Worm (Caenorhabditis elegans): ENCODE results near the gene ubxn-6.

Gene ubxn-6

DNA sequence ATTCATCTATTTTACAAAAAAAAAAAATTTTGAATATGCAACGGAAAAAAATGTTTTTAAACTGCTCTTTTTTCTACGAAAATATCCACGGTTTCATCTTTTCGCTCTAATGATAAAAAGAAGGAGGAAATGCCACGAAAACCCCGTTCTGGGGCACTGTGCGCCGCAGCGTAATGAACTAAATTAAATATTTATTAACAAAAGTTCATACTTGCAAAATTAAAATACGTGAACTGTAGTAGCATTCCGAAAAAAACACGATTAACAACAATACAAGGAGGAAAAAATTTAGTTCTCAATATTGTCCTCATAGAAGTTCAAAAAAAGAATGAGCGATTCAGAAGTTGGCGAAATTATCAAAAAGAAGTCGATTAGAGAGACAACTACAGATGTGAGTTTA, 19.9 kb downstream of the ubxn-6 start, which contains the start of gene R11E3.1:
Gene R11E3.1 (plus strand): TSS at position 301 of the 400 bp plus-strand sequence.
- no peak for TF ChIP-seq ceh-48 (tag; optimal IDR thresholded peaks at IDR 0.05)
- no peak for TF ChIP-seq ceh-14 (tag; optimal IDR thresholded peaks at IDR 0.05)
- TF ChIP-seq dve-1 (tag; optimal IDR thresholded peaks at IDR 0.05): no peak
- no peak for TF ChIP-seq lin-11 (tag; optimal IDR thresholded peaks at IDR 0.05)
- TF ChIP-seq ceh-24 (tag; optimal IDR thresholded peaks at IDR 0.05): no peak

DNA sequence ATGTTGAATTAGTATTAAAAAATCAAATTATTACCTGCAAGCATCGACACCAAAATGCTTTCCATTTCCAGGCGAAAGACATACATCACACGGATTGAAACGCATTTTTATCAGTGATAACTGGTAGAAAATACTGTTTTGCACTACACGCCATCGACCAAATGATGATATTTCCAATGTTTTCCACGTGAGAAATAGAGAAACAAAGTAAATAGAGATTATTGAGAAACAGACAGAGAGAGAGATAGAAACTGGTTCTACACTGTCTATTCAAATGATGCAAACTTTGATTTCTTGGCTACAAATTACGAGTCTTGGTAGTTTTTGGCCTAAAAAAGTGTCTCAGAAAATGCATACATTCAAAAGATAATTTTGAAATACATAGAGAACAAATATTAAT, 21.0 kb downstream of the ubxn-6 start, which contains the start of gene nhr-104:
Gene nhr-104 (minus strand): TSS at position 361 of the 400 bp plus-strand sequence.
- peak; percentile 29 for TF ChIP-seq elt-2 (tag; optimal IDR thresholded peaks at IDR 0.05)
- TF ChIP-seq ceh-19 (GFP tag; optimal IDR thresholded peaks at IDR 0.05): no peak

ce11 chrIV:4784687-4785086, 24.6 kb downstream of the ubxn-6 start:
- TF ChIP-seq gmeb-2 (tag; optimal IDR thresholded peaks at IDR 0.05): peak; percentile 19

DNA sequence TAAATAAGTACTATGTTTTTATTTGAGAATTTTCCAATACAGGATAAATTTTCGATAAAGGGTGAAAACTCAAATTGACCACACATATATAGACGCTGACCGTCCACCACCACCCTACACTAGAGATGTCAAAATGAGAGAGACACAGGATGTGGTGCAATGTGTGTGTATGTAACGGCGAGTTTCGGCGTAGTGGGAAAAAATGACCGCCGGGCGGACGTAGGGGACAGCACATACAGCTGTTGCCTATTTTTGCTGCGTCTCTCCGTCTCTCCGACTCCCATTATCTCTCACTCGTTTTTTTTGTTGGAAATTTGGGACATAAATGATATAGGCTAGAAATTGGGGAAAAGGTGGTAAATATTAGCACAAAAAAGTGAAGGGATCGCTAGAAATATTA, 28.2 kb downstream of the ubxn-6 start:
- no peak for TF ChIP-seq ref-2 (tag; optimal IDR thresholded peaks at IDR 0.05)
- no peak for TF ChIP-seq F13H6.1 (tag; optimal IDR thresholded peaks at IDR 0.05)
- no peak for TF ChIP-seq pha-4 (tag; optimal IDR thresholded peaks at IDR 0.05)
- TF ChIP-seq hlh-30 (tag; optimal IDR thresholded peaks at IDR 0.05; ENCODE audit: insufficient read depth): no peak
- no peak for TF ChIP-seq pha-2 (tag; optimal IDR thresholded peaks at IDR 0.05)
- no peak for TF ChIP-seq ama-1 (optimal IDR thresholded peaks at IDR 0.05)
- TF ChIP-seq dve-1 (tag; optimal IDR thresholded peaks at IDR 0.05): no peak
- TF ChIP-seq madf-2 (tag; optimal IDR thresholded peaks at IDR 0.05): peak; percentile 15
- no peak for TF ChIP-seq pax-1 (tag; optimal IDR thresholded peaks at IDR 0.05)
- no peak for TF ChIP-seq tbx-7 (tag; optimal IDR thresholded peaks at IDR 0.05)
- no peak for TF ChIP-seq unc-42 (tag; optimal IDR thresholded peaks at IDR 0.05)
- no peak for TF ChIP-seq ceh-31 (tag; optimal IDR thresholded peaks at IDR 0.05)
- TF ChIP-seq fkh-10 (GFP tag; optimal IDR thresholded peaks at IDR 0.05): no peak
- TF ChIP-seq ceh-18 (tag; optimal IDR thresholded peaks at IDR 0.05): peak; percentile 3
- no peak for TF ChIP-seq fax-1 (tag; optimal IDR thresholded peaks at IDR 0.05)
- no peak for TF ChIP-seq C38D4.7 (GFP tag; optimal IDR thresholded peaks at IDR 0.05)
- no peak for TF ChIP-seq dmd-4 (tag; optimal IDR thresholded peaks at IDR 0.05; ENCODE audit: borderline replicate concordance)
- TF ChIP-seq nfya-1 (tag; optimal IDR thresholded peaks at IDR 0.05): peak; percentile 4
- TF ChIP-seq ceh-22 (tag; optimal IDR thresholded peaks at IDR 0.05): no peak
- TF ChIP-seq elt-2 (tag; optimal IDR thresholded peaks at IDR 0.05): peak; percentile 23
- no peak for TF ChIP-seq odd-2 (tag; optimal IDR thresholded peaks at IDR 0.05)
- TF ChIP-seq ceh-14 (tag; optimal IDR thresholded peaks at IDR 0.05): no peak
- TF ChIP-seq sox-2 (GFP tag; IDR thresholded peaks at IDR 0.05): no peak
- no peak for TF ChIP-seq hlh-8 (tag; optimal IDR thresholded peaks at IDR 0.05)

ce11 chrIV:4780129-4780528, 29.2 kb downstream of the ubxn-6 start, which contains the start of gene set-15:
TSS of gene set-15 (minus strand) at chrIV:4780229.
- no peak for TF ChIP-seq T23F11.4 (GFP tag; optimal IDR thresholded peaks at IDR 0.05)
- TF ChIP-seq pag-3 (tag; optimal IDR thresholded peaks at IDR 0.05; ENCODE audit: borderline replicate concordance): no peak
- no peak for TF ChIP-seq ahr-1 (tag; optimal IDR thresholded peaks at IDR 0.05)
- TF ChIP-seq pros-1 (tag; optimal IDR thresholded peaks at IDR 0.05): no peak
- TF ChIP-seq nhr-232 (tag; optimal IDR thresholded peaks at IDR 0.05): no peak
- TF ChIP-seq ztf-16 (tag; optimal IDR thresholded peaks at IDR 0.05): no peak
- no peak for TF ChIP-seq pax-1 (tag; optimal IDR thresholded peaks at IDR 0.05)
- TF ChIP-seq dve-1 (tag; optimal IDR thresholded peaks at IDR 0.05): no peak
- TF ChIP-seq K02D7.2 (tag; optimal IDR thresholded peaks at IDR 0.05): no peak
- TF ChIP-seq ceh-6 (GFP tag; optimal IDR thresholded peaks at IDR 0.05): no peak
- TF ChIP-seq ceh-45 (GFP tag; IDR thresholded peaks at IDR 0.05): no peak

Measured in whole organism, late embryonic.